Fruit fly (Drosophila melanogaster) whole organism, embryonic: ENCODE data around the gene Spt6.

Experiments
- CG15479 ChIP-seq: fragments of 200-800 bp; sonication (Bioruptor generic); optimal IDR thresholded peaks from 3 replicates; lab custom pipeline; 2019; ENCODE audit warnings: missing biosample characterization, mild to moderate bottlenecking, missing genetic modification characterization, moderate library complexity
- MESR4 ChIP-seq: fragments of 200-800 bp; sonication (Bioruptor generic); optimal IDR thresholded peaks from 2 replicates; lab custom pipeline; 2018; ENCODE audit warnings: missing biosample characterization, mild to moderate bottlenecking, missing genetic modification characterization, moderate library complexity

DNA sequence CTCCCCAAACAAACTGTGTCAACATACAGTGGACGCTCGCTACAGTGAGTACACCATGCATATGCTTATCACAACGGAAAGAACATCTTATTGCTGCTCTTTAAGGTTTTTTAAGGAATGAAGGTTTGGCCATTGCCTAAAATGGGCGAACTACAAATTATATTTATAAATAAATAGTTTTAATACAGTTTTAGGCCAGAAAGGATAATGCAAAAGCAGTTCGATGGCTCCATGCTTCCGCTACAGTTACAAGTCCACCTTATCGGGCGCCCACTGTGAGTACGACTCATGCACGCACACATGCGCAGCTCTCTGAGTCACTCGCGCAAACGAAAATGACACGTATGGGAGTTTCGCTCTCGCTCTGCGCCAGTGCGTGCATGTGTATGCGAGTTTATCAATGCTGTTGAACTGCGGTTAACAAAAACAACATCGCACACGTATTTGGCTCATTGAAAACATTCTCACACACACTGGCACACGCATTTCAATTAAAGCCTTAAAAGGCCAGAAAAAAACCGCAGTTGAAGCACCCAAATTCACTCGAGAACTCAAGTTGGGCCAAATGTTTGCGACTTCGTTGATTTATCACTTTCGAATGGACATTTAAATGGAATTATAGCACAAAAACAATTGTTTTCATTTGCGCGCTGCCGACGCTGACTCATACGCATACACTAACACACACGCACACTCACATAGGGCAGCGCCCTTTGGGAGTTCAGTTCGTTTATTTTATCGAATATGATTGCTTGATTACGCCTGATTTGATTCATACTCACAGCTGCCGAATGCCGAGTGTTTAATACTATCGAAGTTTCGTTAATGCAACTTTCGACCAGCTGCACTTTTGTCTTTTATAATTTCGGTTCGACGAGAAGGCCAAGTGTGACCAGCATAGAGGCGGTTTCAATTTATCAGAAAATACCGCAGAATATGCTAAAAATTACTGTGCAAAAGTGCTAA is 43.1 kb upstream of the Spt6 start, which contains the start of gene sqh:
- peak; percentile 94 for TF ChIP-seq CG15479 (GFP tag; lab: Kevin White, UChicago)
- peak; percentile 83 for TF ChIP-seq MESR4 (GFP tag; lab: Kevin White, UChicago)
